Worm (Caenorhabditis elegans) whole organism, dauer: ENCODE data around the gene ZK742.7.

ENCODE experiments used
- unc-62 ChIP-seq: sonication (generic microtip); optimal IDR thresholded peaks from 2 replicates; lab custom pipeline; 2017; ENCODE audit warnings: missing biosample characterization, missing genetic modification reagents, missing genetic modification characterization

ZK742.7 gene

DNA sequence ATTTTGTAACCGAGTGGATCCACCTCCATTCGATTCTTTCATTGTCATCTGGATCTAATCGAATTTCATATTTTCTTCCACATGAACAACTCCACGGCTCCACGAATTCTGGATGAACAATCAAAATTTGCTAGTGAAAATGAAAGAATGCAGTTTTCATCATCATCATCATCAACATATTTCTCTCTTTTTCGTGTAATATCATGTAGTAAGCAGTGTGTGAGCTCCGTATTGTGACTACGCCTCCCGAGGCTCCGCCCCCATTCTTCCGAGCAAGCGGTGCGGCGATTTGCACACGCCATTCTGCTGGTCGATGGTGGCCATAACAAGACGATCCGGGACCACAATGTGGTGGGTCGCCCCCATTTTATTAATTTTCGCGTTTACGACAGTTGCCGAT, at the start of gene ZK742.7:
TSS of gene ZK742.7 (plus strand) at position 301 of the 400 bp plus-strand sequence.
- no peak for TF ChIP-seq unc-62

DNA sequence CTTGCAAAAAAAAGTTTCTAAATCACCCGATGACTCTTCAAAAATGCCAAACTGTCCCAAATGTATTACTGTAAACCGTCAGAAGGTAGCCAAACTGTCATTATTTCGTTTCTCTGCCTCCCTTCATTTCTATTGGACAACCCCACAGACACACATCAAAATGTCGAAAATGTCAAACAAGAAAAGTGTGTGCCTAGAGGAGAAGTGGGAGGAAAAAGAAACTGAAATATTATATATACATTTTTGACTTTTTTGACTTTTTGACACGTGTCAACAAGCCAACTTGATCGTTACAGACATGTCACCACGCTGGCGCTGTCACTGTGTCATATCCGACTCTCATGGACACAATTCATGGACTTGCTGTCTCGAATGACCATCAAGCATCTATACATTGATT, 48.5 kb upstream of the ZK742.7 start:
- no peak for TF ChIP-seq unc-62

DNA sequence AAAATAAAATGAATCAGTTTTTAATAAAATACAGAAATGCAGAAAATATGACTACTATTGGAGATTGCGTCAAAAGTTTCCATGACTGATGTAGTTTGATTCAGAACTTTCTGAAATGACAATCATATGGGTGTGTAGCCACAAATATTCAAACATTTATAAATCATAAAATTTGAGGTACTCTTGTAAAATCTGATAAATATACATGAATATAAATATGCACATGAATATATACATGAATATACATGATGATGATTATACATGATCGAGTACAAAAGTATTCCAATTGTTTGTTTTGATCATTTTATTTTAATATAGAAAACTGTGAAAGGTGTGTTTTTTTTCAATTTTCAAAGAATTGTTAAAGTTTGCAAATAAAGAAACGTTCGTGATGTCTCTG, 43.6 kb upstream of the ZK742.7 start, which contains the start of gene T05B11.4:
TSS of gene T05B11.4 (minus strand) at position 101 of the 400 bp plus-strand sequence.
- TF ChIP-seq unc-62: no peak

DNA sequence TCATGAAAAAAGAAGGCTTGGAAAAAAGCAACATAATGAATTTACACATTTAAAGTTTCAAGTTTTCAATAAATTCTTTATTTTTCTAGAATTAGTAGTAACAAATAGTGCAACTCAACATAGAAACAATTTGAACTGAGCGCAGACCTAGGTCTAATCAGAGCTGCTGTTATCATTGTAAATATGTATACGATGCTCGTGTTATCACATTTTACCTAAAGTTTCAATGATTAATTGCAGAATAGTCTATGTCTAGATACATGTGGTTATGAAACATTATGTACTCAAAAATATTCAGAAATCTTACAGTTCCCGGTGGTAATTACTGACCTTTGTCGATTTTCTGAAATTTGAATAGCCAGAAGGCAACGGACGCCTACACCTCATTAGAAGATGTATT, 42.2 kb upstream of the ZK742.7 start:
- TF ChIP-seq unc-62: no peak

DNA sequence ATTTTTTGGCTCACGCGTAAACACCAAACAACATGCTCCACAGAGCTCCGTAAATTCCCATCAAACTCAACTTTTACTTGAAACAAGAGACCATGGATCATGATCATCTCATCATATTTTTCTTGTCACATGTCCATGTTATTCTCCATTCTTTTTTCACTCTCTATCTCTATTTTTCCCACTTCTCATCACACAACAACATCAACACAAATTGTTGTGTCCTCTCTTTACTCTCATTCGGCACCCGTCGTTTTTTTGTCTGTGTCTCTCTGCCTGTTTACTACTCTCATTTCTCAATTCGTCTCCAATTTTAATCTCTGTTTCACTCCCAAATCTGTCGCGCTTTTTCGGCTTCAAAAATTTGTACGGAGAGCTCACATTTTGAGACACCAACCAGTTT, 38.9 kb upstream of the ZK742.7 start:
- no peak for TF ChIP-seq unc-62

DNA sequence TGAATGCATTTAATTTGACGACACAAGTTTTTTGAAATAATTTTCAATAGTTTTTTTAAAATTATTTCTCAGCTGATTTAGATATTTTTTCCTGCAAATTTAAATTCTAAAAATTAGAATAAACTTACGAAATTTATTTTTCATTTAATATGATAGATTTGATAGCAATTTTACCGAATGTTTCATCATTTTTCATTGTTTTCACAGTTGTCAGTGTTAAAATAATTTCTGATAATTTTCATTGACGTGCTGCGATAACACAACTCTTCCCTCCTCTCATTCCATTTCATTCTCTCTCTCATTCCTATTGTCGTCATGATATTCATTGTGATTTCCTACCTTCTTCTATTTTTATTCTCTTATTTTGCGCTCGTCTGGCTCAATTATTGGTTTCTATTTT, 38.0 kb upstream of the ZK742.7 start, which contains the start of gene hint-3:
TSS of gene hint-3 (plus strand) at position 301 of the 400 bp plus-strand sequence.
- TF ChIP-seq unc-62: no peak

DNA sequence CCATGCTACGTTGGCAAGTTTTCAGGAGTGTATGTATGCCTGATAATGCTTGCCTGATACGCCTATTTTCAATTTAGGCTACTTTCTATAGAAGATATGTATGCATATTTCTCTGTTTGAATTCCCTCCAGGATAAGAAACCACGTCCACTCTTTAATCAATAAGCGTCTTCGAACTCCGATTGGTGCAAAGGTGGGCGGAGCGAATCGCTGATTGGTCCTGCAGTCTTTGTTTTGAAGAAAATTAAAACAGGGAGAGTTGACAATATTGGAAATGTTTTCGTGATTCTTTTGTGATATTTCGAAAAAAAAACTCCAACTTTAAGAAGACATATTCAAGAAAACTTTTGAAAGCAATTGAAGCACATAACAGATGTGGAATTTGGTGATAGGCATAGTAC, 36.3 kb upstream of the ZK742.7 start:
- no peak for TF ChIP-seq unc-62

DNA sequence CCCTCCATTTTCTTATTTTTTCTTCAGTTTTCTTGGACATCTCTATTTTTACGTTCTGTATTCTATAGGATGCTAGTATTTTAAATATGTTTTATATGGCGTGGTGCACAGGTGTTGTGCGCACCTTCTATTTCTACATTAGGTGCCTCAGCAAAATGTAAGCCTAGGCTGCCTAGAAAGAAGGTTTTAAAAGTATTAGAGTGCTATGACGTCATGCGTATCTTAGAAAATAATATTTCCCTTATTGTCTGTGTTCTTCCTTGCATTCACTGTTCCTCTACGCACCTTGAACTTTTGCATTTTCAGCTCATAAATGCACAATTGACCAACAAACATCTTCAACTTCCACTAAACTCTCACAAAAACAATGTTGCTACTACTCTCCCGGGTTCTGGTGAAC, 27.2 kb upstream of the ZK742.7 start, which contains the start of gene frpr-3:
TSS of gene frpr-3 (plus strand) at position 301 of the 400 bp plus-strand sequence.
- TF ChIP-seq unc-62: no peak

DNA sequence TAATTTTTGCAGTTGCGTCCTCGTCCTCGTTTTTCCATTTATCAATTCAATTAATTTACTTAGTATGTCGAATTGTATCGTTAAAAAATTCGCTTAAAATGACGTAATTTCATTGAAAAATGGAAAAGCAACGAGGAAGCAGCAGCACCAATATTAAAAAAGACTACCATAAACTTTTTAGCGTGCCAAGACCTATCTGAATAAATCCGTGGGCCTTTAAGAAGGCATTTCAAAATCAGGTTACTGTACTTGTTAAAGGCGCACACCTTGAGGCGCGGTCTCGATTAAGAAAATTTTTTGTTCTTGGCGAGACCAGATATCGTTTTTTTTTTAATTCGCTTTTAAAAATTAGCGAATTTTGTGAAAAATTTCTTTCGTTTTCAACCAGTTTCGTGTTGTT, 24.5 kb upstream of the ZK742.7 start:
- no peak for TF ChIP-seq unc-62

DNA sequence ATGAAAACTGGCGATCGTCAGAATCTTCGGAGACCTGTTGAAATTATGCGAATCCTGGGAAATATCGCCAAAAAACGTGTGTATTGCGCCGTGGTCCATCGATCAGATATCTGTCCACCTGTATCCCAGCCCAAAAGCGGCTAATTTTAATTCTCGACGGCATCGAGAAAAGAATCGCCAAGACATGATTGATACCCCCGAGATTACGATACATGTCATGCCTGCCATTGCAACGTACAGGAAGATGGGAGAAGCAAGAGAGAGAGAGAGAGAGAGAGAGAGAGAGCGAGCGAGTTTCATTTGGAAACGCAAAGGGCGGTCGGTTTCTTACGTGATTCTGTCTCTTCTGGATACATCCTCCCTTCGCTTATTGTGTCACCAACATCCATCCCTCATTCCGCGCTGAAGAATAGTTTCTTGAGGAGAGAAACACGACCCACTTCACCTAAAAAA, 24.0 kb upstream of the ZK742.7 start, which contains the start of gene grl-10:
TSS of gene grl-10 (plus strand) at position 403 of the 453 bp plus-strand sequence.
- no peak for TF ChIP-seq unc-62

DNA sequence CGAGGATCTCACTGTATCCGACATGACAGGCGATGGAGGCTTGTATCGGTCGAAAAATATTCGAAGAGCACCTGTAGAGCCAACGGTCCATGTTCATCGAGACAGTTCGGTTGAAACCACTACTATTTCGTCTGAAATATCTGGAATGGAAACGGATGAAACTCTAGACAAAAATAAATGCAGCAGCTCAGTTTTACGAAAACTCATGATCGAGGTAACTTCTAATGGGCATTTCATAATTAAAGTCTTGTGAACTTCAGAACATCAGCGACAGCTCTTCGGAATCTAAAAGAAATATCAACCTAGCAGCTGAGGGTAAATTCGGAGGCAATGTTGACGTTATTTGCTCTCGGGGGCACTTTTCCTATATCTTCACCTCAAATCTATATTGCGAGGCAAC, 23.0 kb upstream of the ZK742.7 start:
- no peak for TF ChIP-seq unc-62

DNA sequence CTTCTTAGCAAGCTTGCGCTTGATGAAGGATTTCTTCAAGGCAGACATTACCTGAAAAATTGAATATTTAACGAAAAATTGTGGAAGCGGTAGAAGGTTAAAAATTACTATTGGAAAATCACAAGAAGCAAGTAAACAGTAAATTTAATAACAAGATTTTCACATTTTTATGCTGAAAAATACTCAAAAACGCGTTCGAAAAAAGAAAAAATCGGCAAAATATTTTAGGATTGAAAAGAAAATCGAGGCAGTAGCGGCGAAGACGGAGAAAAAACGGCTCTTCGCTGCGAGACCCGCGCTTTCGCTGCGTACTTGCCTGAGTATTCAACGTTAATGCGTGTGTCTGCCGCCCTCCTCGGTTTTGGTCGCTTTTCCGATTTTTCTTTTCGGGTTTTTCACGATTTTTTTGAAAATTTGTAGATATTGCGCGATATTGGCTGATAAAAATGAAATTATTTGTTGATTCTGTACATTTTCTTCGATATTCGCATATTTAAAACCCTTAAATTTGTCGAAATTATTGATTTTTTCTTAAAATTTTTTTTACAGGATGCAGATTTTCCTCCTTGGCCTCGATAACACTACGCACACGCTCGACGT, 22.1 kb upstream of the ZK742.7 start, which contains the start of the genes rpl-39 and rps-30:
TSS of gene rpl-39 (minus strand) at position 51 of the 600 bp plus-strand sequence.
TSS of gene rps-30 (plus strand) at position 550 of the 600 bp plus-strand sequence.
- TF ChIP-seq unc-62: no peak

DNA sequence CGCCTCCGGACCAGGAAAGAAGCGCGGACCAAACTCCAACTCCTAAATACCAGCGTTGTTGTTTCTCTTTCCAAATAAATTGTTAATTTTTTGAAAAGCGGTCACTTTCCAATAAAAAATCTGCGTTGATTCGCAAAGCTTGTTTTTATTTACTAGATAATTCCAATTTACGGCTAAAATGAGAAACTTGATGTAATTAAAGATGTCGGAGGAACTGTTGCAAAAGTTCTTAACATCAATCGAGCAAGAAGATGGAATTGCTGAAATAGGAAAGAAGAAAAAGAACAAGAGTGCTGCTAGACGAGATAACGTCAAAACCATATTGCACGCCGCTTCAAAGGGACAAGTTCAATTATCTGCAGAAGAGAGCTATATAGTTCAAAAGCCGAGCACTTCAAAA, 21.1 kb upstream of the ZK742.7 start, which contains the start of gene C26F1.3:
TSS of gene C26F1.3 (plus strand) at position 203 of the 400 bp plus-strand sequence.
- TF ChIP-seq unc-62: no peak

DNA sequence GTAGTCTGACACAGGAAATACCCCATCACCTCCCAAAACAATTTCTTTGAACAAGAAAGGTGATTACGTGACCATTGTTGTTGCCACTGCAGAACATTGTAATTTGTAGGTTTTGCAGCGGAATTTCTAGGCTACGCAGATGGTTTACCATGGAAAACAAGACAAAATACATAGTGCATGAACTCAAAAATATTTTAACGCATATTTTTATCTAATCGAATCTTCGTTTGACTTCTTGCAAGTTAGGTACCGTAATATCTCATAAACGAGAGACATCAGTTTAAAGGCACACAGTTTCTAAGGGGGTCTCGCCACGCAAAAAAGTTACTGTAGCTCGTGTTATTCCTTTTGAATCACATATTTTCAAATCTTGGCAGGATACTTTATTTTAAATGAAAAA, 19.2 kb upstream of the ZK742.7 start:
- no peak for TF ChIP-seq unc-62

DNA sequence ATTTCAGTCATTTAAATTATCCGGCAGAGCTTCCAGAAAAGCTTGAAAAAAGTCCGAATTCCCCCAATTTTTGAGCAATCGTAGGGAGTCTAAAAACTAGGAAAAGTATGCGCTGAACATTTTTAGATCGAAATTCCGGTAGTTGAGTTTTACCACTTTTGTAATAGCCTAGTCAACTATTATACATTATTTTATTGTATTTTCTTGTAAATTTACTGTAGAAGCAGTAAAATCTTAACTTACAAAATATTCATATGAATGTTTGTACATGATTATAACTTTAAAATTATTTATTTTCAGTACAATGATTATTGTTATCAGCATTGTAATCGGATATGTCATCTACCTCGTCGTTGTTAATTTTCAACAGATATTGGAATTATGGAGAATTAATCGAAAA, 16.7 kb upstream of the ZK742.7 start, which contains the start of gene cyp-32A1:
TSS of gene cyp-32A1 (plus strand) at position 301 of the 400 bp plus-strand sequence.
- no peak for TF ChIP-seq unc-62

DNA sequence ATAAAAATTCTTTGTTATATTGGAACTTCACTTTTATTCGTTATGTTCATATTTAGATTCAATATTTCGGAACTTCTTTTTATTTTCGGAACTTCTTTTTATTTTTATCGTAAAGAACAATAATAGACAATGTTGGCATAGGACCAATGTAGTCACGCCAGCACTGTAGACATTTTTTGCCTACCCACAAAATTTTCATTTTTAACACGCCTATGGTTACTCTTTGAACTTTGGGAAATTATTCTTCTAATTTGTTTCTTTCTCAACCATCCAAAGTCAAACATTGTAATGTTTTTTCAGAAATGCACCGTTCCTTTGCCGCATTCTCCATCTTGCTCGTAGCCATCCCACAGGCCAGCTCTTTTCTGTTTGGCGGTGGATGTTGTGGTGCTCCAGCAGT, 13.1 kb upstream of the ZK742.7 start, which contains the start of gene C26F1.1:
TSS of gene C26F1.1 (plus strand) at position 301 of the 400 bp plus-strand sequence.
- TF ChIP-seq unc-62: no peak

DNA sequence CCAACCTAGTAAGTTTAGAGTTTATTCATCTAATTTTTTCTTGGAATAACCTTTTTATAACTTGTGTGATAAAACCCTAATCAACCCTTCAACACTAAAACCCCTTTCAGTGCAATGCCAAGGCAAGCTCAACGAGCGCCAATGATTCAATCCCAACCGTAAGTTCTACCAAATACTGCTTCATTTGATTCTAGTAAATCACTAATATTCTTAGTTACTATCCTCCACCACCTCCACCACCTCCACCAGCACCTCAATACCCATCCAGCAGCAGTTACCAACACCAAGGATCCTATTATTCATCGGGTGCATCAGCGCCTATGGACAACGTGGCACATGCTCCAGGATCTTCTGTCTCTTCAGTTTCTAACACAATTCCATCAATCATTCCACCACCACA, 12.3 kb upstream of the ZK742.7 start:
- no peak for TF ChIP-seq unc-62

DNA sequence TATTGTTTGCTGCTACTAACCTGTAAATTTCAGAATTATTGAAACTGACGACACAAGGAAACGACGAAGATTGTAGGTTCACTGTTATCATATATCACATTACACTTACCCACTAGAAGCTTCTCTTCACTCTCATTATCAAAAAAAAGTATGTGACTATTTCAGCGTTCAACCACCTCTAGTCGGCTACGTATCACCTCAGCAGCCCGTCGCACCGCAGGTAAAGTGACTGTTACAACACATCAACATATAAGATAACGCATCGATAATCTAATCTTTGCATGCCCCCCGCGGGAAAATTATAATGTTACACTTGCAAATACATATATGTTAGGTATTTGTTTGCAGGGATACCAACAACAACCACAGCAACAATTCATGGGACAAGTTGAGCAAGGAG, 11.5 kb upstream of the ZK742.7 start:
- no peak for TF ChIP-seq unc-62
